Fruit fly (Drosophila melanogaster): Measurements from ENCODE around the gene Cpr65Ay.

The Cpr65Ay gene

dm6 chr3L:6184884-6185438, 26.5 kb upstream of the Cpr65Ay start, which contains the start of the genes D19B and CG43293 (continued):
- TF ChIP-seq sd (tag; optimal IDR thresholded peaks at IDR 0.05), result peak; percentile 75
- TF ChIP-seq unpg (GFP tag; optimal IDR thresholded peaks at IDR 0.05), result peak; percentile 88
- peak; percentile 88 for TF ChIP-seq CG13296 (GFP tag; optimal IDR thresholded peaks at IDR 0.05)
- peak; percentile 77 for TF ChIP-seq Side (GFP tag; optimal IDR thresholded peaks at IDR 0.05)
- peak; percentile 92 for TF ChIP-seq HmgZ (tag; optimal IDR thresholded peaks at IDR 0.05)
- peak; percentile 52 for TF ChIP-seq wek (GFP tag; optimal IDR thresholded peaks at IDR 0.05)
- TF ChIP-seq run (tag; optimal IDR thresholded peaks at IDR 0.05), result no peak
- peak; percentile 82 for TF ChIP-seq D (optimal IDR thresholded peaks at IDR 0.05)
- peak; percentile 80 for TF ChIP-seq D (GFP tag; optimal IDR thresholded peaks at IDR 0.05)
- TF ChIP-seq CG6254 (GFP tag; optimal IDR thresholded peaks at IDR 0.05), result peak; percentile 77
- peak; percentile 53; the same call in 2 of the 3 replicates for TF ChIP-seq CG34224 (GFP tag; IDR thresholded peaks at IDR 0.05; ENCODE audit: partially characterized antibody)
- peak; percentile 71 for TF ChIP-seq CG3838 (GFP tag; optimal IDR thresholded peaks at IDR 0.05)
- peak; percentile 92 for TF ChIP-seq CG12391 (tag; optimal IDR thresholded peaks at IDR 0.05)
- TF ChIP-seq CG13424 (tag; optimal IDR thresholded peaks at IDR 0.05), result peak; percentile 87
- peak; percentile 28 for TF ChIP-seq ac (GFP tag; optimal IDR thresholded peaks at IDR 0.05)
- TF ChIP-seq CG7786 (GFP tag; optimal IDR thresholded peaks at IDR 0.05), result peak; percentile 84
- peak; percentile 77 for TF ChIP-seq bbx (GFP tag; IDR thresholded peaks at IDR 0.05; ENCODE audit: partially characterized antibody)
- TF ChIP-seq scrt (GFP tag; optimal IDR thresholded peaks at IDR 0.05), result peak; percentile 73
- peak; percentile 45; the same call in 1 of the 3 replicates for TF ChIP-seq CG7963 (GFP tag; IDR thresholded peaks at IDR 0.05; ENCODE audit: partially characterized antibody)
- peak; percentile 91 for TF ChIP-seq CG1603 (tag; optimal IDR thresholded peaks at IDR 0.05)
- peak; percentile 76 for TF ChIP-seq CG4328 (GFP tag; optimal IDR thresholded peaks at IDR 0.05)
- TF ChIP-seq Tbp (GFP tag; optimal IDR thresholded peaks at IDR 0.05), result no peak
- TF ChIP-seq kni (GFP tag; optimal IDR thresholded peaks at IDR 0.05), result no peak
- peak; percentile 59; the same call in 1 of the 2 replicates for TF ChIP-seq tna (GFP tag; IDR thresholded peaks at IDR 0.05; ENCODE audit: partially characterized antibody)
- peak; percentile 93 for TF ChIP-seq Awh (GFP tag; IDR thresholded peaks at IDR 0.05)
- peak; percentile 97 for TF ChIP-seq chm (GFP tag; IDR thresholded peaks at IDR 0.05)
- TF ChIP-seq slou (GFP tag; optimal IDR thresholded peaks at IDR 0.05), result peak; percentile 59
- peak; percentile 81 for TF ChIP-seq fd3F (GFP tag; optimal IDR thresholded peaks at IDR 0.05)
- peak; percentile 87 for TF ChIP-seq CG11504 (tag; optimal IDR thresholded peaks at IDR 0.05)
- peak; percentile 85 for TF ChIP-seq HmgD (GFP tag; optimal IDR thresholded peaks at IDR 0.05)
- TF ChIP-seq BEAF-32 (GFP tag; optimal IDR thresholded peaks at IDR 0.05), result peak; percentile 43
- peak; percentile 94 for TF ChIP-seq CG34422 (GFP tag; IDR thresholded peaks at IDR 0.05)
- peak; percentile 87 for TF ChIP-seq CG18619 (GFP tag; optimal IDR thresholded peaks at IDR 0.05)
- peak; percentile 65 for TF ChIP-seq CG3163 (GFP tag; optimal IDR thresholded peaks at IDR 0.05)
- TF ChIP-seq CG12104 (GFP tag; optimal IDR thresholded peaks at IDR 0.05), result peak; percentile 74
- TF ChIP-seq lilli (GFP tag; optimal IDR thresholded peaks at IDR 0.05), result peak; percentile 95
- TF ChIP-seq crc (GFP tag; optimal IDR thresholded peaks at IDR 0.05), result peak; percentile 81
- peak; percentile 91 for TF ChIP-seq dm (GFP tag; optimal IDR thresholded peaks at IDR 0.05)
- TF ChIP-seq Ada2b (GFP tag; IDR thresholded peaks at IDR 0.05), result peak; percentile 90
- TF ChIP-seq mld (GFP tag; IDR thresholded peaks at IDR 0.05; ENCODE audit: partially characterized antibody), result no peak
- peak; percentile 83 for TF ChIP-seq al (GFP tag; IDR thresholded peaks at IDR 0.05)
- peak; percentile 85 for TF ChIP-seq grau (tag; optimal IDR thresholded peaks at IDR 0.05)
- no peak for TF ChIP-seq exex (tag; optimal IDR thresholded peaks at IDR 0.05)
- TF ChIP-seq sisA (GFP tag; IDR thresholded peaks at IDR 0.05), result peak; percentile 91
- TF ChIP-seq CG12219 (GFP tag; optimal IDR thresholded peaks at IDR 0.05), result peak; percentile 84
- peak; percentile 88 for TF ChIP-seq ara (GFP tag; IDR thresholded peaks at IDR 0.05)
- TF ChIP-seq hbn (GFP tag; IDR thresholded peaks at IDR 0.05; ENCODE audit: partially characterized antibody), result peak; percentile 45; the same call in 1 of the 2 replicates
- TF ChIP-seq Dad (GFP tag; optimal IDR thresholded peaks at IDR 0.05), result peak; percentile 80
- TF ChIP-seq Sox102F (GFP tag; optimal IDR thresholded peaks at IDR 0.05), result peak; percentile 89
